Worm (Caenorhabditis elegans) whole organism, L2 larva: ENCODE data around the gene srbc-37.

Experiments
- C34F6.9 ChIP-seq: fragments of 150-350 bp; optimal IDR thresholded peaks from 2 replicates; lab custom pipeline; 2014; ENCODE audit warnings: missing biosample characterization, missing genetic modification characterization
- F13H6.1 ChIP-seq: sonication (generic microtip); optimal IDR thresholded peaks from 2 replicates; lab custom pipeline; 2016; ENCODE audit warnings: missing genetic modification characterization, missing compliant biosample characterization
- R02D3.7 ChIP-seq: fragments of 150-350 bp; optimal IDR thresholded peaks from 2 replicates; lab custom pipeline; 2014; ENCODE audit warnings: missing biosample characterization, missing genetic modification characterization
- alr-1 ChIP-seq: fragments of 150-350 bp; optimal IDR thresholded peaks from 2 replicates; lab custom pipeline; 2014; ENCODE audit warnings: missing biosample characterization, missing genetic modification characterization
- aly-2 ChIP-seq: fragments of 150-350 bp; optimal IDR thresholded peaks from 2 replicates; lab custom pipeline; 2014; ENCODE audit warnings: missing biosample characterization, missing genetic modification characterization
- ama-1 ChIP-seq: fragments of 150-350 bp; optimal IDR thresholded peaks from 2 replicates; lab custom pipeline; 2018; ENCODE audit warnings: inconsistent platforms
- blmp-1 ChIP-seq: sonication (generic microtip); optimal IDR thresholded peaks from 2 replicates; lab custom pipeline; 2017; ENCODE audit warnings: missing genetic modification characterization, mild to moderate bottlenecking, missing compliant biosample characterization, antibody characterized with exemption, moderate library complexity; ENCODE audit not compliant: insufficient read depth
- ceh-16 ChIP-seq: fragments of 150-350 bp; optimal IDR thresholded peaks from 2 replicates; lab custom pipeline; 2014; ENCODE audit warnings: missing biosample characterization, missing genetic modification characterization
- ceh-82 ChIP-seq: fragments of 150-350 bp; optimal IDR thresholded peaks from 2 replicates; lab custom pipeline; 2014; ENCODE audit warnings: missing biosample characterization, missing genetic modification characterization
- dmd-4 ChIP-seq: sonication (generic microtip); optimal IDR thresholded peaks from 2 replicates; lab custom pipeline; 2017; ENCODE audit warnings: missing biosample characterization, missing genetic modification characterization
- egl-27 ChIP-seq: sonication (generic microtip); optimal IDR thresholded peaks from 3 replicates; lab custom pipeline; 2017; ENCODE audit warnings: missing biosample characterization, missing genetic modification reagents, missing genetic modification characterization
- elt-1 ChIP-seq: fragments of 150-350 bp; optimal IDR thresholded peaks from 2 replicates; lab custom pipeline; 2014; ENCODE audit warnings: missing biosample characterization, missing genetic modification characterization
- fos-1 ChIP-seq: fragments of 150-350 bp; optimal IDR thresholded peaks from 2 replicates; lab custom pipeline; 2014; ENCODE audit warnings: missing biosample characterization, missing genetic modification characterization
- lin-39 ChIP-seq: fragments of 150-350 bp; optimal IDR thresholded peaks from 2 replicates; lab custom pipeline; 2014; ENCODE audit warnings: missing biosample characterization, missing genetic modification reagents, missing genetic modification characterization
- lsy-2 ChIP-seq, 2 experiments: fragments of 150-350 bp in 1 of 2; sonication (generic microtip) in 1 of 2; optimal IDR thresholded peaks; 2 replicates each; lab custom pipeline; 2014 to 2017; ENCODE audit warnings: missing biosample characterization in 2 of 2, missing genetic modification characterization in 2 of 2
- mab-5 ChIP-seq: fragments of 150-350 bp; optimal IDR thresholded peaks from 2 replicates; lab custom pipeline; 2014; ENCODE audit warnings: missing biosample characterization, missing genetic modification characterization
- mbf-1 ChIP-seq: sonication (generic microtip); optimal IDR thresholded peaks from 2 replicates; lab custom pipeline; 2017; ENCODE audit warnings: missing biosample characterization, missing genetic modification characterization
- mdl-1 ChIP-seq, 2 experiments: fragments of 150-350 bp in 1 of 2; sonication (generic microtip) in 1 of 2; optimal IDR thresholded peaks; 2 replicates each; lab custom pipeline; 2017; ENCODE audit warnings: missing biosample characterization in 2 of 2, missing genetic modification characterization in 2 of 2
- nhr-10 ChIP-seq: sonication (generic microtip); optimal IDR thresholded peaks from 2 replicates; lab custom pipeline; 2017; ENCODE audit warnings: missing biosample characterization, missing genetic modification characterization
- nhr-11 ChIP-seq: fragments of 150-350 bp; optimal IDR thresholded peaks from 2 replicates; lab custom pipeline; 2014; ENCODE audit warnings: missing biosample characterization, missing genetic modification characterization
- nhr-129 ChIP-seq: fragments of 150-350 bp; optimal IDR thresholded peaks from 2 replicates; lab custom pipeline; 2014; ENCODE audit warnings: missing biosample characterization, missing genetic modification characterization
- nhr-21 ChIP-seq: fragments of 150-350 bp; optimal IDR thresholded peaks from 2 replicates; lab custom pipeline; 2014; ENCODE audit warnings: missing biosample characterization, missing genetic modification characterization
- nhr-23 ChIP-seq: fragments of 150-350 bp; optimal IDR thresholded peaks from 2 replicates; lab custom pipeline; 2014; ENCODE audit warnings: missing biosample characterization, missing genetic modification reagents, missing genetic modification characterization
- nhr-6 ChIP-seq: fragments of 150-350 bp; optimal IDR thresholded peaks from 2 replicates; lab custom pipeline; 2014; ENCODE audit warnings: missing biosample characterization, missing genetic modification characterization
- sem-4 ChIP-seq: fragments of 150-350 bp; optimal IDR thresholded peaks from 2 replicates; lab custom pipeline; 2014; ENCODE audit warnings: missing biosample characterization, missing genetic modification reagents, missing genetic modification characterization
- sma-3 ChIP-seq: sonication (generic microtip); optimal IDR thresholded peaks from 2 replicates; lab custom pipeline; 2016; ENCODE audit warnings: missing genetic modification reagents, missing genetic modification characterization, missing compliant biosample characterization
- sma-9 ChIP-seq, 2 experiments: fragments of 150-350 bp in 1 of 2; sonication (generic microtip) in 1 of 2; optimal IDR thresholded peaks; 2 replicates each; lab custom pipeline; 2014 to 2016; ENCODE audit warnings: missing genetic modification characterization in 2 of 2, mild to moderate bottlenecking in 1 of 2, missing biosample characterization in 1 of 2, missing compliant biosample characterization in 1 of 2, missing genetic modification reagents in 1 of 2, moderate library complexity in 1 of 2
- snpc-4 ChIP-seq: fragments of 150-350 bp; optimal IDR thresholded peaks from 2 replicates; lab custom pipeline; 2014; ENCODE audit warnings: missing biosample characterization, missing genetic modification characterization
- unc-39 ChIP-seq: fragments of 150-350 bp; optimal IDR thresholded peaks from 2 replicates; lab custom pipeline; 2014; ENCODE audit warnings: missing biosample characterization, missing genetic modification characterization
- unc-55 ChIP-seq: fragments of 150-350 bp; sonication (generic microtip); optimal IDR thresholded peaks from 3 replicates; lab custom pipeline; 2014; ENCODE audit warnings: missing biosample characterization, missing genetic modification reagents, missing genetic modification characterization
- unc-62 ChIP-seq: fragments of 150-350 bp; optimal IDR thresholded peaks from 2 replicates; lab custom pipeline; 2014; ENCODE audit warnings: missing biosample characterization, missing genetic modification reagents, missing genetic modification characterization
- zag-1 ChIP-seq: fragments of 150-350 bp; optimal IDR thresholded peaks from 2 replicates; lab custom pipeline; 2014; ENCODE audit warnings: missing biosample characterization, missing genetic modification characterization
- ztf-11 ChIP-seq: sonication (generic microtip); optimal IDR thresholded peaks from 2 replicates; lab custom pipeline; 2017; ENCODE audit warnings: missing biosample characterization, missing genetic modification characterization
- ztf-4 ChIP-seq: fragments of 150-350 bp; optimal IDR thresholded peaks from 2 replicates; lab custom pipeline; 2014; ENCODE audit warnings: missing biosample characterization, missing genetic modification characterization

srbc-37 gene

ce11 chrV:660210-660609 lies 42.1 kb upstream of the srbc-37 start, which contains the start of gene F31F4.17:
Gene F31F4.17 (minus strand): TSS chrV:660310.
- TF ChIP-seq lin-39 (tag; lab: Kevin White, UChicago): no peak
- no peak for TF ChIP-seq nhr-11
- TF ChIP-seq nhr-21 (tag; lab: Kevin White, UChicago): no peak
- TF ChIP-seq mdl-1 (tag; optimal IDR thresholded peaks at IDR 0.05; lab: Kevin White, UChicago): no peak
- no peak for TF ChIP-seq ceh-16 (tag; lab: Kevin White, UChicago)
- no peak for TF ChIP-seq blmp-1
- TF ChIP-seq mbf-1 (tag; lab: Kevin White, UChicago): no peak
- no peak for TF ChIP-seq ceh-82 (tag; lab: Kevin White, UChicago)
- TF ChIP-seq fos-1: no peak
- no peak for TF ChIP-seq ama-1 (lab: Kevin White, UChicago)
- no peak for TF ChIP-seq ztf-4 (tag; lab: Kevin White, UChicago)
- TF ChIP-seq nhr-6 (tag; lab: Kevin White, UChicago): no peak
- no peak for TF ChIP-seq unc-39
- no peak for TF ChIP-seq mab-5 (tag; lab: Kevin White, UChicago)
- no peak for TF ChIP-seq snpc-4 (tag; lab: Kevin White, UChicago)
- no peak for TF ChIP-seq egl-27 (tag; lab: Kevin White, UChicago)
- no peak for TF ChIP-seq zag-1 (tag; lab: Kevin White, UChicago)
- no peak for TF ChIP-seq aly-2 (tag; lab: Kevin White, UChicago)

- TF ChIP-seq sem-4 (tag; lab: Kevin White, UChicago) (no peak), mbf-1 (tag; lab: Kevin White, UChicago) (no peak), nhr-23 (no peak), mab-5 (tag; lab: Kevin White, UChicago) (no peak), zag-1 (tag; lab: Kevin White, UChicago) (no peak), lsy-2 (tag; optimal IDR thresholded peaks at IDR 0.05; lab: Kevin White, UChicago) (no peak), R02D3.7 (tag; lab: Kevin White, UChicago) (no peak), blmp-1 (no peak)
These were observed 38.0 kb upstream of the srbc-37 start, which contains the start of the genes F31F4.11 and srh-266 for ce11 chrV:664337-664847. Gene F31F4.11 (minus strand): TSS chrV:664437. Gene srh-266 (plus strand): TSS chrV:664797.

- TF ChIP-seq nhr-129 (no peak), sma-9 (GFP tag; optimal IDR thresholded peaks at IDR 0.05; lab: Kevin White, UChicago) (peak; percentile 76), sma-9 (tag; optimal IDR thresholded peaks at IDR 0.05; lab: Kevin White, UChicago) (no peak), nhr-10 (no peak), sma-3 (no peak)
- TF ChIP-seq, all 48 proteins: peak for 1
These were observed 34.9 kb upstream of the srbc-37 start, which contains the start of gene nhr-180 for ce11 chrV:667459-667858. Gene nhr-180 (minus strand): TSS chrV:667510.

- TF ChIP-seq sma-3: no peak
- TF ChIP-seq nhr-23: no peak
- TF ChIP-seq blmp-1: no peak
- TF ChIP-seq F13H6.1 (tag; lab: Kevin White, UChicago): no peak
- TF ChIP-seq alr-1: no peak
- no peak for TF ChIP-seq elt-1 (tag; lab: Kevin White, UChicago)
- no peak for TF ChIP-seq mbf-1 (tag; lab: Kevin White, UChicago)
- TF ChIP-seq unc-62 (GFP tag; lab: Kevin White, UChicago): no peak
- TF ChIP-seq unc-39: no peak
- TF ChIP-seq lsy-2 (tag; optimal IDR thresholded peaks at IDR 0.05; lab: Kevin White, UChicago): no peak
- no peak for TF ChIP-seq egl-27 (tag; lab: Kevin White, UChicago)
- TF ChIP-seq ztf-4 (tag; lab: Kevin White, UChicago): no peak
- TF ChIP-seq mdl-1 (tag; optimal IDR thresholded peaks at IDR 0.05; lab: Kevin White, UChicago): no peak
- TF ChIP-seq ztf-11 (tag; lab: Kevin White, UChicago): no peak
These were observed 31.0 kb upstream of the srbc-37 start, which contains the start of gene sru-24 for ce11 chrV:671342-671741. Gene sru-24 (minus strand): TSS chrV:671442.

- no peak for TF ChIP-seq nhr-10
- TF ChIP-seq nhr-23: no peak
- no peak for TF ChIP-seq R02D3.7 (tag; lab: Kevin White, UChicago)
- TF ChIP-seq dmd-4 (tag; lab: Kevin White, UChicago): no peak
- TF ChIP-seq ztf-4 (tag; lab: Kevin White, UChicago): no peak
- no peak for TF ChIP-seq ceh-16 (tag; lab: Kevin White, UChicago)
- TF ChIP-seq unc-55 (GFP tag; lab: Kevin White, UChicago): no peak
- no peak for TF ChIP-seq elt-1 (tag; lab: Kevin White, UChicago)
- TF ChIP-seq C34F6.9 (tag; lab: Kevin White, UChicago): no peak
- TF ChIP-seq mbf-1 (tag; lab: Kevin White, UChicago): no peak
- no peak for TF ChIP-seq sem-4 (tag; lab: Kevin White, UChicago)
- no peak for TF ChIP-seq zag-1 (tag; lab: Kevin White, UChicago)
- no peak for TF ChIP-seq blmp-1
- no peak for TF ChIP-seq unc-39
- no peak for TF ChIP-seq ama-1 (lab: Kevin White, UChicago)
These were observed 28.1 kb upstream of the srbc-37 start, which contains the start of gene sru-25 for ce11 chrV:674213-674612. Gene sru-25 (minus strand): TSS chrV:674313.
